Worm (Caenorhabditis elegans) whole organism, early embryonic: ENCODE data around the gene F56H9.6.

Source experiments
- B0310.2 ChIP-seq: sonication (generic microtip); optimal IDR thresholded peaks from 2 replicates; lab custom pipeline; 2016; ENCODE audit warnings: mild to moderate bottlenecking, missing genetic modification characterization, missing compliant biosample characterization
- F13C5.2 ChIP-seq: sonication (generic microtip); optimal IDR thresholded peaks from 2 replicates; lab custom pipeline; 2017; ENCODE audit warnings: mild to moderate bottlenecking, missing genetic modification characterization, inconsistent platforms, missing compliant biosample characterization
- aly-1 ChIP-seq: sonication (generic microtip); optimal IDR thresholded peaks from 2 replicates; lab custom pipeline; 2016; ENCODE audit warnings: missing genetic modification characterization, missing compliant biosample characterization
- ama-1 ChIP-seq: fragments of 150-350 bp; optimal IDR thresholded peaks from 2 replicates; lab custom pipeline; 2014
- ceh-13 ChIP-seq: fragments of 200-800 bp; sonication (Bioruptor generic); optimal IDR thresholded peaks from 2 replicates; lab custom pipeline; 2018; ENCODE audit warnings: mild to moderate bottlenecking, missing genetic modification characterization, missing compliant biosample characterization
- ceh-36 ChIP-seq: sonication (generic microtip); optimal IDR thresholded peaks from 2 replicates; lab custom pipeline; 2016; ENCODE audit warnings: missing genetic modification characterization, inconsistent platforms, missing compliant biosample characterization
- ets-7 ChIP-seq: sonication (generic microtip); optimal IDR thresholded peaks from 2 replicates; lab custom pipeline; 2016; ENCODE audit warnings: missing genotype, missing genetic modification characterization, missing compliant biosample characterization
- flt-1 ChIP-seq: fragments of 200-800 bp; sonication (Bioruptor generic); IDR thresholded peaks from 2 replicates; pipeline ENCODE4 v1.3.6; 2022; ENCODE audit warnings: missing genetic modification characterization, missing compliant biosample characterization
- hmbx-1 ChIP-seq: sonication (generic microtip); optimal IDR thresholded peaks from 2 replicates; lab custom pipeline; 2016; ENCODE audit warnings: mild to moderate bottlenecking, missing genetic modification characterization, missing compliant biosample characterization
- hmg-4 ChIP-seq: fragments of 200-800 bp; sonication (Bioruptor generic); optimal IDR thresholded peaks from 2 replicates; lab custom pipeline; 2018; ENCODE audit warnings: mild to moderate bottlenecking, missing genetic modification characterization, missing compliant biosample characterization
- hnd-1 ChIP-seq: sonication (generic microtip); optimal IDR thresholded peaks from 2 replicates; lab custom pipeline; 2016; ENCODE audit warnings: missing genetic modification characterization, missing compliant biosample characterization
- pes-1 ChIP-seq: fragments of 200-800 bp; sonication (Bioruptor generic); IDR thresholded peaks from 2 replicates; pipeline ENCODE4 v1.3.6; 2022; ENCODE audit warnings: missing genetic modification reagents, missing genetic modification characterization, missing compliant biosample characterization
- scrt-1 ChIP-seq: fragments of 200-800 bp; sonication (Bioruptor generic); IDR thresholded peaks from 2 replicates; pipeline ENCODE4 v1.3.6; 2022; ENCODE audit warnings: missing genetic modification characterization, missing compliant biosample characterization
- sea-1 ChIP-seq: fragments of 200-800 bp; sonication (Bioruptor generic); conservative IDR thresholded peaks from 2 replicates; pipeline ENCODE4 v1.3.6; 2022; ENCODE audit warnings: missing genetic modification characterization, missing compliant biosample characterization
- tbx-11 ChIP-seq: fragments of 200-800 bp; sonication (Bioruptor generic); IDR thresholded peaks from 2 replicates; pipeline ENCODE4 v1.3.6; 2022; ENCODE audit warnings: missing genetic modification characterization, missing compliant biosample characterization
- tbx-37 ChIP-seq: fragments of 200-800 bp; sonication (Bioruptor generic); conservative IDR thresholded peaks from 2 replicates; pipeline ENCODE4 v1.3.6; 2022; ENCODE audit warnings: missing genetic modification reagents, missing genetic modification characterization, missing compliant biosample characterization
- tra-4 ChIP-seq: sonication (generic microtip); optimal IDR thresholded peaks from 2 replicates; lab custom pipeline; 2017; ENCODE audit warnings: missing genetic modification characterization, missing compliant biosample characterization

Gene F56H9.6

ce11 chrV:12629743-12630142, at the start of gene F56H9.6:
Gene F56H9.6 (minus strand): TSS chrV:12629843.
- TF ChIP-seq aly-1 (tag; lab: Kevin White, UChicago) (no peak), ceh-13 (GFP tag; lab: Kevin White, UChicago) (no peak), F13C5.2 (tag; lab: Kevin White, UChicago) (no peak), ets-7 (tag; lab: Kevin White, UChicago) (no peak), hmg-4 (GFP tag; lab: Kevin White, UChicago) (no peak), sea-1 (GFP tag; lab: Robert Waterston, UW) (no peak)

ce11 chrV:12679292-12679691, 49.6 kb upstream of the F56H9.6 start:
- no peak for TF ChIP-seq ets-7 (tag; lab: Kevin White, UChicago)
- no peak for TF ChIP-seq pes-1 (GFP tag; lab: Robert Waterston, UW)
- TF ChIP-seq hnd-1 (tag; lab: Kevin White, UChicago): no peak
- no peak for TF ChIP-seq F13C5.2 (tag; lab: Kevin White, UChicago)
- TF ChIP-seq hmg-4 (GFP tag; lab: Kevin White, UChicago): no peak
- TF ChIP-seq tra-4 (tag; lab: Kevin White, UChicago): no peak
- no peak for TF ChIP-seq tbx-11
- TF ChIP-seq ama-1 (lab: Kevin White, UChicago): no peak
- TF ChIP-seq flt-1 (GFP tag; lab: Robert Waterston, UW): no peak
- no peak for TF ChIP-seq tbx-37 (GFP tag; lab: Robert Waterston, UW)
- no peak for TF ChIP-seq sea-1 (GFP tag; lab: Robert Waterston, UW)
- no peak for TF ChIP-seq B0310.2 (tag; lab: Kevin White, UChicago)
- TF ChIP-seq scrt-1: no peak
- TF ChIP-seq ceh-36 (tag; lab: Kevin White, UChicago): no peak
- no peak for TF ChIP-seq aly-1 (tag; lab: Kevin White, UChicago)
- no peak for TF ChIP-seq hmbx-1 (tag; lab: Kevin White, UChicago)

ce11 chrV:12676299-12676698, 46.7 kb upstream of the F56H9.6 start:
- TF ChIP-seq tbx-37 (GFP tag; lab: Robert Waterston, UW): no peak
- no peak for TF ChIP-seq B0310.2 (tag; lab: Kevin White, UChicago)
- no peak for TF ChIP-seq hmbx-1 (tag; lab: Kevin White, UChicago)
- TF ChIP-seq F13C5.2 (tag; lab: Kevin White, UChicago): no peak
- no peak for TF ChIP-seq flt-1 (GFP tag; lab: Robert Waterston, UW)
- TF ChIP-seq sea-1 (GFP tag; lab: Robert Waterston, UW): no peak
- TF ChIP-seq aly-1 (tag; lab: Kevin White, UChicago): no peak
- no peak for TF ChIP-seq ets-7 (tag; lab: Kevin White, UChicago)
- no peak for TF ChIP-seq hnd-1 (tag; lab: Kevin White, UChicago)
- TF ChIP-seq ceh-36 (tag; lab: Kevin White, UChicago): no peak
- no peak for TF ChIP-seq ceh-13 (GFP tag; lab: Kevin White, UChicago)

DNA sequence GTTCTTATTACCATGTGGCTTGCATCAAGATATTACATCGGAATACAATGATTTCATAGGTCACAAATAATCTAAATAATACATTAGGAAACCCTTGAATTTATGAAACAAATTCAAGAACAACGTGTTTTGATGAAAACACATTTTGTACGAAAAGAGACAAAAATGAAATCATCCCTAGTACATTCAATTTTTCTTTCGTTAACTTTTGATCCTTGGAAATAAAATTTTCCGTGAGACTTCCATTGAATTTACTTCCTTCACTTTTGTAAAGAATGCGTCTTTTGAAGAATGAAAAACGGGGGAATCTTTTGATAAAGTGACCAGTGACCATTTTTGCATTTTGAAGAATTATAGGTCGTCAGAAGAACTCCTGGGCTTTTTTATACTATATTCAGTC, 44.1 kb upstream of the F56H9.6 start:
- TF ChIP-seq ama-1 (lab: Kevin White, UChicago) (no peak), sea-1 (GFP tag; lab: Robert Waterston, UW) (no peak), F13C5.2 (tag; lab: Kevin White, UChicago) (no peak)

DNA sequence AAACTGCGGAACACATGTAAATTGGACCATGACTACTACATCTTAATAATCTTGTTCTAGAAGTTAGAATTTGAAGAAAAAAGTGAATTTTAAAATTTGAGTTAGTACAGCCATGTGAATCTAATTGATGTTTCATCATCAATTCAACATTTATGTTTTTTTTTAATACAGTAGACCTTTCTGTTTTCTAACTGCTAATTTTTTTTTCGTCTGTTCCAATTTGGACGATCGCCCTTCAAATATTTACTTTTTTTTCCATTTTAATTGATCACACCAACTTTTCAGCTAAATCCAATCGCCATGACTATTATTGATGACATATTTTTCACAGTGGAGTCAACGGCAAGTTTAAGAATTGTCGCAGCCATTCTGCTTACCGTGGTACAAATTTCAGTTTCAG, 41.0 kb upstream of the F56H9.6 start, which contains the start of gene srx-116:
Gene srx-116 (plus strand): TSS at position 301 of the 400 bp plus-strand sequence.
- TF ChIP-seq sea-1 (GFP tag; lab: Robert Waterston, UW): no peak

ce11 chrV:12667926-12668325, 38.3 kb upstream of the F56H9.6 start, which contains the start of gene W05B10.4:
Gene W05B10.4 (plus strand): TSS chrV:12668226.
- TF ChIP-seq tbx-37 (GFP tag; lab: Robert Waterston, UW): no peak
- TF ChIP-seq tbx-11: no peak
- TF ChIP-seq hnd-1 (tag; lab: Kevin White, UChicago): no peak
- TF ChIP-seq F13C5.2 (tag; lab: Kevin White, UChicago): no peak
- TF ChIP-seq hmbx-1 (tag; lab: Kevin White, UChicago): no peak
- TF ChIP-seq pes-1 (GFP tag; lab: Robert Waterston, UW): no peak
- no peak for TF ChIP-seq scrt-1
- no peak for TF ChIP-seq sea-1 (GFP tag; lab: Robert Waterston, UW)
- TF ChIP-seq ceh-13 (GFP tag; lab: Kevin White, UChicago): no peak
- TF ChIP-seq ceh-36 (tag; lab: Kevin White, UChicago): no peak
- no peak for TF ChIP-seq ama-1 (lab: Kevin White, UChicago)

ce11 chrV:12667397-12667796, 37.8 kb upstream of the F56H9.6 start:
- TF ChIP-seq F13C5.2 (tag; lab: Kevin White, UChicago) (no peak), flt-1 (GFP tag; lab: Robert Waterston, UW) (no peak), hmbx-1 (tag; lab: Kevin White, UChicago) (no peak), ets-7 (tag; lab: Kevin White, UChicago) (no peak), scrt-1 (no peak), ceh-13 (GFP tag; lab: Kevin White, UChicago) (no peak), ama-1 (lab: Kevin White, UChicago) (no peak), sea-1 (GFP tag; lab: Robert Waterston, UW) (no peak), B0310.2 (tag; lab: Kevin White, UChicago) (no peak), tra-4 (tag; lab: Kevin White, UChicago) (no peak), ceh-36 (tag; lab: Kevin White, UChicago) (no peak), aly-1 (tag; lab: Kevin White, UChicago) (no peak), hmg-4 (GFP tag; lab: Kevin White, UChicago) (no peak)

DNA sequence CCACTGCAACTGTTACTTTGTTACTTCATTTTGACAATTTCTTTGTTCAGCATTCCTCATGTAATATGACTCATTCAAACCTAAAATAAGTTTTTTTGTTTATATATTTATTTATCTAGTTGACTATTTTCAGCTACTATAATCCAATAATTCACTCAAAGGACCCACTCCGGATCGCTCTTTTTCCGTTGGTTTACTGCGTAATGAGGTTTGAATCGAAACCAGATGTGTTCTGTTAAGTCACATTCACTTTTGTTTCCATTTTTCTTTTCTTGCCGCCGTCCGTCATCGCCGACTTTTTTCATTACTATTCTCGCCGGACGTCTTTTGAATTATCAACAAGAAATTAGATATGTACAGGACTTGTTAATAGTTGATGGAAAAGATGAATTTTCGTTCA, 33.7 kb upstream of the F56H9.6 start:
- TF ChIP-seq flt-1 (GFP tag; lab: Robert Waterston, UW): no peak
- TF ChIP-seq tbx-37 (GFP tag; lab: Robert Waterston, UW): no peak
- no peak for TF ChIP-seq scrt-1
- no peak for TF ChIP-seq sea-1 (GFP tag; lab: Robert Waterston, UW)
- no peak for TF ChIP-seq hnd-1 (tag; lab: Kevin White, UChicago)
